Fruit fly (Drosophila melanogaster): Measurements from ENCODE around the gene CG43702.

Gene CG43702

DNA sequence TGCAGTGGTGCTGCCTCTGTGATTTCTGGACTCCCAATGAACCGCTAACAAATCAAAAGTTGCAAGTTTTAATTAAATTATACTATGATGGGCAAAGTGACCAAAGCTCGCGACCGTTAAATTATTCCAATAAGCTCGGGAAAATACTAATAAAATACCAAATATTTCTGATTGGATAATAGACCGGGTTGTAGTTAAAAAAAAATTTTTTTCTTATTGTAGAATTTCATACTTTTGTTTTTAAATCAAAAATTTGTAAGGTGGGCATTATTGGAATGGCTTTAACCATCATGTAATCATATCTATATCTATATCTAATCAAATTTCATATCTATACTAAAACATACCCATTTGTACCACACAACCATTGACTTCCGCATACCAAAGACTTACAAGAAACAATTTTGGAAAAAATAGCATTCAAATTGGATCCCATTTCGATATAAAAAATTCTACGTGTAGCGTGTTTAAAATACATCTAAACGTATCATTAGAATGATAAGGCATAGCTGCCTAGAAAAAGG is 30.6 kb upstream of the CG43702 start, which contains the start of gene CG9391:
Gene CG9391, minus strand, starts transcription at position 474 of the 524 bp plus-strand sequence.
- TF ChIP-seq CG12605 (GFP tag; IDR thresholded peaks at IDR 0.05) (no peak), fd96Ca (GFP tag; IDR thresholded peaks at IDR 0.05) (no peak), CG10348 (GFP tag; IDR thresholded peaks at IDR 0.05) (no peak), gl (tag; optimal IDR thresholded peaks at IDR 0.05) (no peak), CG14655 (GFP tag; optimal IDR thresholded peaks at IDR 0.05) (no peak), Pif1B (GFP tag; optimal IDR thresholded peaks at IDR 0.05) (no peak), Ets98B (GFP tag; IDR thresholded peaks at IDR 0.05) (no peak), CG4496 (GFP tag; IDR thresholded peaks at IDR 0.05) (no peak), Snoo (tag; optimal IDR thresholded peaks at IDR 0.05) (no peak), CG8301 (tag; optimal IDR thresholded peaks at IDR 0.05) (no peak), Pif1A (GFP tag; optimal IDR thresholded peaks at IDR 0.05) (no peak)

DNA sequence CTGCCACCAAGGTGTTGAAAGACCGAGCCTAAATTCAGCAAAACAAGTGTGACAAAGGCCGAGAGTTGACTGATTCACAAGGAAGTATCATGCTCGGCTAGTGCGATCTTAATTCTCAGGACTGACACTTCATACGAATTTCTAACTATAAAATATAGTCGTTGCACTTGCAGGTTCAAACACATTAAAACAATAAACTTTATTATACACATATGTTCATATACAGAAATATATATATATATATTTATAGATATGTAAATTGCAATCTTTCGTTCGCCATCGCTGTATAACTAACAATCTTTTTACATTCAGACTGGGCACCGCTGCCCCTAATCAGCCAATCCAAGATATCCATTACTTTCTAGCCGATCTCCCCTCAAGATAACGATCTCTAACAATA is 28.0 kb upstream of the CG43702 start, which contains the start of gene CG9389:
Gene CG9389, minus strand, starts transcription at position 101 of the 400 bp plus-strand sequence.
- TF ChIP-seq Ets98B (GFP tag; IDR thresholded peaks at IDR 0.05) (no peak), CG8159 (tag; optimal IDR thresholded peaks at IDR 0.05) (no peak), gl (tag; optimal IDR thresholded peaks at IDR 0.05) (no peak), CG10348 (GFP tag; IDR thresholded peaks at IDR 0.05) (no peak), CG13204 (GFP tag; optimal IDR thresholded peaks at IDR 0.05) (no peak), CG32121 (GFP tag; IDR thresholded peaks at IDR 0.05) (no peak), CG15710 (tag; optimal IDR thresholded peaks at IDR 0.05) (no peak), CG34367 (tag; optimal IDR thresholded peaks at IDR 0.05) (no peak), CG14655 (GFP tag; optimal IDR thresholded peaks at IDR 0.05) (no peak), EcR (GFP tag; optimal IDR thresholded peaks at IDR 0.05) (no peak), CG17806 (tag; optimal IDR thresholded peaks at IDR 0.05) (no peak), CG9948 (tag; optimal IDR thresholded peaks at IDR 0.05) (no peak), D1 (tag; optimal IDR thresholded peaks at IDR 0.05) (no peak), Snoo (tag; optimal IDR thresholded peaks at IDR 0.05) (no peak), CG8301 (tag; optimal IDR thresholded peaks at IDR 0.05) (no peak), CG12605 (GFP tag; IDR thresholded peaks at IDR 0.05) (no peak), rn (GFP tag; IDR thresholded peaks at IDR 0.05) (no peak), fd96Ca (GFP tag; IDR thresholded peaks at IDR 0.05) (no peak)

DNA sequence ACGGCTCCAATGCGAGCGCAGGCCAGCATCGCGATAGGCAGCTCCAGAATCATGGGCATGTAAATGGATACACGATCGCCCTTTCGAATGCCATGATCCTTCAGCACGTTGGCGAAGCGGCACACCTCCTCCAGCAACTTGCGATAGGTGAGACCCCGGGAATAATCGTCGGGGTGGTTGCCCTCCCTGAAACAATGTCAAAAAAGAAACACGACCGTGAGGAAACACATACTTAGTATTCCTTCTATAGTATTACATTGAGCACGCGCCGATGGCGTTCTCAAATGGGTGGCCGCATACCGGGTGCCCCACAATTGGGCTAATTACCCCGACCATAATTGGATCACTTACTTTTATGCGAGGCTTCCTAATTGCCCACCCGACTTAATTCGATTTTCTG is 25.0 kb upstream of the CG43702 start:
- no peak for TF ChIP-seq Snoo (tag; optimal IDR thresholded peaks at IDR 0.05)
- no peak for TF ChIP-seq rn (GFP tag; IDR thresholded peaks at IDR 0.05)
- TF ChIP-seq Ets98B (GFP tag; IDR thresholded peaks at IDR 0.05): no peak
- no peak for TF ChIP-seq EcR (GFP tag; optimal IDR thresholded peaks at IDR 0.05)
- no peak for TF ChIP-seq CG12605 (GFP tag; IDR thresholded peaks at IDR 0.05)
- no peak for TF ChIP-seq Pif1B (GFP tag; optimal IDR thresholded peaks at IDR 0.05)
- TF ChIP-seq CG14655 (GFP tag; optimal IDR thresholded peaks at IDR 0.05): no peak
- TF ChIP-seq CG15710 (tag; optimal IDR thresholded peaks at IDR 0.05): no peak
- TF ChIP-seq D1 (tag; optimal IDR thresholded peaks at IDR 0.05): no peak
- TF ChIP-seq CG4496 (GFP tag; IDR thresholded peaks at IDR 0.05): no peak
- TF ChIP-seq CG9948 (tag; optimal IDR thresholded peaks at IDR 0.05): no peak
- TF ChIP-seq CG32121 (GFP tag; IDR thresholded peaks at IDR 0.05): no peak
- TF ChIP-seq gl (tag; optimal IDR thresholded peaks at IDR 0.05): no peak
- no peak for TF ChIP-seq CG8301 (tag; optimal IDR thresholded peaks at IDR 0.05)
- no peak for TF ChIP-seq CG13204 (GFP tag; optimal IDR thresholded peaks at IDR 0.05)
- TF ChIP-seq CG8159 (tag; optimal IDR thresholded peaks at IDR 0.05): no peak
- no peak for TF ChIP-seq CG17806 (tag; optimal IDR thresholded peaks at IDR 0.05)
- TF ChIP-seq CG10348 (GFP tag; IDR thresholded peaks at IDR 0.05): no peak
- TF ChIP-seq fd96Ca (GFP tag; IDR thresholded peaks at IDR 0.05): no peak
- TF ChIP-seq Pif1A (GFP tag; optimal IDR thresholded peaks at IDR 0.05): no peak

DNA sequence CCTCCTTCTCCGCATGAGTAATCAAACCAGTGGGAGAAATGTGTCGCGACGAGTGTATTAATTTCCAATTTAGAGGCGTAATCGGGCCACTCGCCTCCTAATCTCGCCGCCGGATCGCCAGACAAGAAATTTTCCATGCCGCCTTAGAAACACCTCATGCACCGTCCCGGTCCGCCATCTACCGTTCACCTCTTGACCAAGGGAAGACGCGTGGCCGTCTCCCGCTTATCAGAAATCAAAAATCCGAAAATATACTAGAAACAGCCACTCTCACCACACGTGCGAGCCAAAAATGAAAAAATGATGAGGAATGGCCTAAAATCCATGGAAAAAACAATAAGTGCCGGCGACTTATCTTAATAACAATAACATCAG is 22.6 kb upstream of the CG43702 start:
- TF ChIP-seq CG8301 (tag; optimal IDR thresholded peaks at IDR 0.05): no peak
- no peak for TF ChIP-seq CG13204 (GFP tag; optimal IDR thresholded peaks at IDR 0.05)
- TF ChIP-seq CG8159 (tag; optimal IDR thresholded peaks at IDR 0.05): no peak
- TF ChIP-seq CG15710 (tag; optimal IDR thresholded peaks at IDR 0.05): no peak
- TF ChIP-seq D1 (tag; optimal IDR thresholded peaks at IDR 0.05): no peak
- TF ChIP-seq Pif1B (GFP tag; optimal IDR thresholded peaks at IDR 0.05): no peak
- no peak for TF ChIP-seq CG12605 (GFP tag; IDR thresholded peaks at IDR 0.05)
- no peak for TF ChIP-seq fd96Ca (GFP tag; IDR thresholded peaks at IDR 0.05)
- no peak for TF ChIP-seq CG32121 (GFP tag; IDR thresholded peaks at IDR 0.05)
- no peak for TF ChIP-seq CG9948 (tag; optimal IDR thresholded peaks at IDR 0.05)
- TF ChIP-seq Ets98B (GFP tag; IDR thresholded peaks at IDR 0.05): no peak
- TF ChIP-seq CG4496 (GFP tag; IDR thresholded peaks at IDR 0.05): no peak
- no peak for TF ChIP-seq rn (GFP tag; IDR thresholded peaks at IDR 0.05)
- no peak for TF ChIP-seq Snoo (tag; optimal IDR thresholded peaks at IDR 0.05)
- TF ChIP-seq CG17806 (tag; optimal IDR thresholded peaks at IDR 0.05): no peak
- TF ChIP-seq CG14655 (GFP tag; optimal IDR thresholded peaks at IDR 0.05): no peak

DNA sequence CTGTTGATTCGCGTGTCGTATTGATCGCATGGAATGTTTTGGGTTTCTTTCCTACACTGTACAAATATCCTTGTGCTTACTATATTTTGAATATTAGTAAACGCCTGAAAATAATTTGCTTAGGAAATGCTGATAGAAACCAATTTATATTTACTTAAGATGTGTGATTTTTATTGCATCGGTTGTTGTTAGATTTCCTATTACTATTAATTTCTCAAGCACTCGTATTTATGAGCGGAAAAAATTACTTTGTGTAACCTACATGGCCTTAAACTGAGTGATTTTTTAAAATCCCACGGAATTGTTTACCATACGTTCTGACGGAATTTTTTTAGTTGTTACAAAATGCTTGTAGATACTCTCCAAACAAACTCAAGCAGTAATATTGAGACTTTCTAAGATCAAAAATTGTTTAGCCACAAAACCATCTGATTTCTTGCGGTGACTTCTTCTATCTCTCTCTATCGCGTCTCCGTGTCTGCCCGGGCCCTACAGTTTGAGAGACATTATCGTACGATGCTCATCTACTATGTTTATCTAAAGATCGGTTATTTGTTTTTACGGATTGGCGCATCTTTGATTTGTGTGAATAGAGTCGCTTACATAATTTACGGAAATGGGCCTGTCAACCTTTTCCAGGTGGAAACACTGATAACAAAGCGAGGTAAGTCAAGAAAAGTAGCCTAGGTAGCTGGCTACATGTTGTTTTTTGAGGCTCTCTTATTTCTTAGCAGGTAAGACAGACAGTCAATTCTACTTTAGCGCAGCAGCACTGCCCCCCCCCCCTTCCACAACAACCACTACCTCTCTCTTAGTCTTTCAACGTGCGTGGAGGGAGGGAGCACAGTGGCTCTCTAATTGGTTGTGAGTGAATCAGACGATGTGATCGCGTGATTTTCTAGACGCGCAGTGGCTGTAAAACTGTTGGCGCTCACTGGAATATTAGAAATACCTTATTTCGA is 21.9 kb upstream of the CG43702 start:
- no peak for TF ChIP-seq D1 (tag; optimal IDR thresholded peaks at IDR 0.05)
- TF ChIP-seq CG9948 (tag; optimal IDR thresholded peaks at IDR 0.05): peak; percentile 38
- TF ChIP-seq fd96Ca (GFP tag; IDR thresholded peaks at IDR 0.05): no peak
- no peak for TF ChIP-seq Pif1A (GFP tag; optimal IDR thresholded peaks at IDR 0.05)
- TF ChIP-seq CG17806 (tag; optimal IDR thresholded peaks at IDR 0.05): peak; percentile 19
- no peak for TF ChIP-seq CG10348 (GFP tag; IDR thresholded peaks at IDR 0.05)
- TF ChIP-seq CG14655 (GFP tag; optimal IDR thresholded peaks at IDR 0.05): no peak
- peak; percentile 45 for TF ChIP-seq CG8159 (tag; optimal IDR thresholded peaks at IDR 0.05)
- TF ChIP-seq Snoo (tag; optimal IDR thresholded peaks at IDR 0.05): peak; percentile 12
- TF ChIP-seq Ets98B (GFP tag; IDR thresholded peaks at IDR 0.05): peak; percentile 17; the same call in 1 of the 2 replicates
- TF ChIP-seq CG12605 (GFP tag; IDR thresholded peaks at IDR 0.05): 0 out of 2 replicates have a peak, but pooled peaks have one; percentile 18
- TF ChIP-seq CG32121 (GFP tag; IDR thresholded peaks at IDR 0.05): no peak
- TF ChIP-seq CG15710 (tag; optimal IDR thresholded peaks at IDR 0.05): peak; percentile 5
- TF ChIP-seq Pif1B (GFP tag; optimal IDR thresholded peaks at IDR 0.05): no peak

All from whole organism, pupa.